Fruit fly (Drosophila melanogaster) whole organism, embryonic: ENCODE results near the gene Syx8.

Experiments used
- ATbp ChIP-seq: fragments of 200-800 bp; sonication (Bioruptor generic); optimal IDR thresholded peaks from 2 replicates; lab custom pipeline; 2017; ENCODE audit warnings: missing biosample characterization, mild to moderate bottlenecking, missing genetic modification characterization, missing genetic modification reagents
- CG11695 ChIP-seq: fragments of 200-800 bp; sonication (Bioruptor generic); IDR thresholded peaks from 3 replicates; pipeline ENCODE4 v1.3.6; 2022; ENCODE audit warnings: missing biosample characterization, missing genetic modification characterization
- CG14441 ChIP-seq: fragments of 200-800 bp; sonication (Bioruptor generic); IDR thresholded peaks from 2 replicates; pipeline ENCODE4 v1.3.6; 2022; ENCODE audit warnings: missing biosample characterization, missing genetic modification characterization
- CG15073 ChIP-seq: fragments of 200-800 bp; sonication (Bioruptor generic); optimal IDR thresholded peaks from 2 replicates; lab custom pipeline; 2016; ENCODE audit warnings: missing biosample characterization, missing genetic modification characterization
- CG15269 ChIP-seq: fragments of 200-800 bp; sonication (Bioruptor generic); optimal IDR thresholded peaks from 2 replicates; lab custom pipeline; 2018; ENCODE audit warnings: missing biosample characterization, mild to moderate bottlenecking, missing genetic modification characterization, moderate library complexity
- CG16779 ChIP-seq: fragments of 200-800 bp; sonication (Bioruptor generic); IDR thresholded peaks from 2 replicates; pipeline ENCODE4 v1.3.6; 2022; ENCODE audit warnings: missing biosample characterization, missing genetic modification characterization
- CG17568 ChIP-seq: fragments of 200-800 bp; sonication (Bioruptor generic); optimal IDR thresholded peaks from 2 replicates; lab custom pipeline; 2018; ENCODE audit warnings: missing biosample characterization, mild to moderate bottlenecking, missing genetic modification characterization, moderate library complexity
- CG18262 ChIP-seq: fragments of 200-800 bp; optimal IDR thresholded peaks from 3 replicates; lab custom pipeline; 2019; ENCODE audit warnings: missing biosample characterization, mild to moderate bottlenecking, missing genetic modification characterization, moderate library complexity
- CG2875 ChIP-seq: fragments of 200-800 bp; sonication (Bioruptor generic); optimal IDR thresholded peaks from 2 replicates; lab custom pipeline; 2017; ENCODE audit warnings: missing biosample characterization, mild to moderate bottlenecking, missing genetic modification characterization, missing genetic modification reagents
- CG30431 ChIP-seq: fragments of 200-800 bp; sonication (Bioruptor generic); optimal IDR thresholded peaks from 2 replicates; lab custom pipeline; 2017; ENCODE audit warnings: missing biosample characterization, missing genetic modification characterization
- CG34224 ChIP-seq: fragments of 200-800 bp; sonication (Bioruptor generic); IDR thresholded peaks from 3 replicates; pipeline ENCODE4 v1.3.6; 2022; ENCODE audit warnings: missing biosample characterization, missing genetic modification characterization; ENCODE audit not compliant: partially characterized antibody
- CG4360 ChIP-seq: fragments of 200-800 bp; sonication (Bioruptor generic); IDR thresholded peaks from 2 replicates; pipeline ENCODE4 v1.3.6; 2022; ENCODE audit warnings: missing biosample characterization, missing genetic modification characterization
- CG4424 ChIP-seq: fragments of 200-800 bp; sonication (Bioruptor generic); optimal IDR thresholded peaks from 3 replicates; lab custom pipeline; 2016; ENCODE audit warnings: missing biosample characterization, missing genetic modification characterization
- CG4707 ChIP-seq: fragments of 200-800 bp; sonication (Bioruptor generic); optimal IDR thresholded peaks from 2 replicates; lab custom pipeline; 2018; ENCODE audit warnings: missing biosample characterization, mild to moderate bottlenecking, missing genetic modification characterization, moderate library complexity
- CG6654 ChIP-seq: fragments of 200-800 bp; sonication (Bioruptor generic); optimal IDR thresholded peaks from 2 replicates; lab custom pipeline; 2017; ENCODE audit warnings: missing biosample characterization, mild to moderate bottlenecking, missing genetic modification characterization
- CG7745 ChIP-seq: fragments of 200-800 bp; sonication (Bioruptor generic); optimal IDR thresholded peaks from 2 replicates; lab custom pipeline; 2018; ENCODE audit warnings: missing biosample characterization, mild to moderate bottlenecking, missing genetic modification characterization, moderate library complexity
- D ChIP-seq, 2 experiments: fragments of 200-800 bp in 1 of 2; fragments of >200 bp in 1 of 2; sonication (Bioruptor generic) in 1 of 2; optimal IDR thresholded peaks; 2 replicates in 1 of 2; 3 replicates in 1 of 2; lab custom pipeline; 2017; ENCODE audit warnings: mild to moderate bottlenecking in 1 of 2, missing biosample characterization in 1 of 2, missing genetic modification characterization in 1 of 2, missing genetic modification reagents in 1 of 2
- D19A ChIP-seq: fragments of 200-800 bp; optimal IDR thresholded peaks from 3 replicates; lab custom pipeline; 2019; ENCODE audit warnings: missing biosample characterization, mild to moderate bottlenecking, missing genetic modification characterization, moderate library complexity
- GATAe ChIP-seq: fragments of 200-800 bp; sonication (Bioruptor generic); conservative IDR thresholded peaks from 2 replicates; pipeline ENCODE4 v1.3.6; 2022; ENCODE audit warnings: missing biosample characterization, missing genetic modification characterization
- H2.0 ChIP-seq: fragments of 200-800 bp; sonication (Bioruptor generic); IDR thresholded peaks from 2 replicates; pipeline ENCODE4 v1.3.6; 2022; ENCODE audit warnings: missing biosample characterization, missing genetic modification characterization
- HLH3B ChIP-seq: fragments of 200-800 bp; sonication (Bioruptor generic); IDR thresholded peaks from 2 replicates; pipeline ENCODE4 v1.3.6; 2022; ENCODE audit warnings: missing biosample characterization, missing genetic modification characterization
- HmgD ChIP-seq: fragments of 200-800 bp; sonication (Bioruptor generic); optimal IDR thresholded peaks from 3 replicates; lab custom pipeline; 2016; ENCODE audit warnings: missing biosample characterization, missing genetic modification characterization
- Jarid2 ChIP-seq: fragments of 200-800 bp; sonication (Bioruptor generic); optimal IDR thresholded peaks from 3 replicates; lab custom pipeline; 2017; ENCODE audit warnings: mild to moderate bottlenecking, missing biosample characterization, missing genetic modification reagents, missing genetic modification characterization
- MTF-1 ChIP-seq: fragments of 200-800 bp; sonication (Bioruptor generic); optimal IDR thresholded peaks from 2 replicates; lab custom pipeline; 2018; ENCODE audit warnings: missing biosample characterization, mild to moderate bottlenecking, missing genetic modification characterization, borderline replicate concordance
- NFAT ChIP-seq: fragments of 200-800 bp; sonication (Bioruptor generic); IDR thresholded peaks from 2 replicates; pipeline ENCODE4 v1.3.6; 2022; ENCODE audit warnings: missing biosample characterization, missing genetic modification characterization
- Opbp ChIP-seq: fragments of 200-800 bp; sonication (Bioruptor generic); IDR thresholded peaks from 3 replicates; pipeline ENCODE4 v1.3.6; 2022; ENCODE audit warnings: missing biosample characterization, missing genetic modification characterization; ENCODE audit not compliant: partially characterized antibody
- Spps ChIP-seq: fragments of 200-800 bp; sonication (Bioruptor generic); optimal IDR thresholded peaks from 2 replicates; lab custom pipeline; 2018; ENCODE audit warnings: missing biosample characterization, mild to moderate bottlenecking, missing genetic modification characterization
- Sry-β ChIP-seq: fragments of 200-800 bp; sonication (Bioruptor generic); optimal IDR thresholded peaks from 2 replicates; lab custom pipeline; 2018; ENCODE audit warnings: missing biosample characterization, mild to moderate bottlenecking, missing genetic modification characterization, moderate library complexity
- Ssrp ChIP-seq: fragments of 200-800 bp; sonication (Bioruptor generic); optimal IDR thresholded peaks from 2 replicates; lab custom pipeline; 2018; ENCODE audit warnings: missing biosample characterization, mild to moderate bottlenecking, missing genetic modification characterization, moderate library complexity
- Tbp ChIP-seq: fragments of >200 bp; optimal IDR thresholded peaks from 2 replicates; lab custom pipeline; 2018; ENCODE audit warnings: missing biosample characterization, missing genetic modification characterization
- ac ChIP-seq: fragments of 200-800 bp; sonication (Bioruptor generic); optimal IDR thresholded peaks from 3 replicates; lab custom pipeline; 2017; ENCODE audit warnings: missing biosample characterization, mild to moderate bottlenecking, missing genetic modification characterization
- bsh ChIP-seq, 2 experiments: fragments of 200-800 bp; sonication (Bioruptor generic); optimal IDR thresholded peaks; 2 replicates each; lab custom pipeline; 2017 to 2018; ENCODE audit warnings: mild to moderate bottlenecking in 2 of 2, missing biosample characterization in 2 of 2, missing genetic modification characterization in 2 of 2, moderate library complexity in 1 of 2
- cad ChIP-seq: fragments of >200 bp; optimal IDR thresholded peaks from 2 replicates; lab custom pipeline; 2017; ENCODE audit warnings: missing biosample characterization, missing genetic modification characterization
- chinmo ChIP-seq: fragments of 200-800 bp; sonication (Bioruptor generic); IDR thresholded peaks from 4 replicates; pipeline ENCODE4 v1.3.6; 2022; ENCODE audit warnings: missing biosample characterization, missing genetic modification characterization; ENCODE audit not compliant: partially characterized antibody
- crp ChIP-seq, 2 experiments: fragments of 200-800 bp; sonication (Bioruptor generic); optimal IDR thresholded peaks; 2 replicates in 1 of 2; 3 replicates in 1 of 2; lab custom pipeline; 2017; ENCODE audit warnings: missing biosample characterization in 2 of 2, missing genetic modification characterization in 2 of 2, mild to moderate bottlenecking in 1 of 2, moderate library complexity in 1 of 2
- da ChIP-seq: fragments of 200-800 bp; sonication (Bioruptor generic); optimal IDR thresholded peaks from 2 replicates; lab custom pipeline; 2016; ENCODE audit warnings: missing biosample characterization, missing genetic modification characterization
- dan ChIP-seq: fragments of 200-800 bp; sonication (Bioruptor generic); IDR thresholded peaks from 2 replicates; pipeline ENCODE4 v1.3.6; 2022; ENCODE audit warnings: missing biosample characterization, missing genetic modification characterization
- disco-r ChIP-seq: fragments of 200-800 bp; sonication (Bioruptor generic); optimal IDR thresholded peaks from 2 replicates; lab custom pipeline; 2016; ENCODE audit warnings: missing biosample characterization, missing genetic modification characterization
- ewg ChIP-seq: fragments of 200-800 bp; sonication (Bioruptor generic); optimal IDR thresholded peaks from 3 replicates; lab custom pipeline; 2017; ENCODE audit warnings: mild to moderate bottlenecking, missing biosample characterization, missing genetic modification reagents, missing genetic modification characterization
- fd64A ChIP-seq: fragments of 200-800 bp; sonication (Bioruptor generic); optimal IDR thresholded peaks from 3 replicates; lab custom pipeline; 2018; ENCODE audit warnings: missing biosample characterization, mild to moderate bottlenecking, missing genetic modification characterization
- gsb-n ChIP-seq: fragments of 200-800 bp; sonication (Bioruptor generic); optimal IDR thresholded peaks from 3 replicates; lab custom pipeline; 2018; ENCODE audit warnings: missing biosample characterization, mild to moderate bottlenecking, missing genetic modification characterization
- hbn ChIP-seq: fragments of 200-800 bp; sonication (Bioruptor generic); IDR thresholded peaks from 2 replicates; pipeline ENCODE4 v1.3.6; 2022; ENCODE audit warnings: missing biosample characterization, missing genetic modification characterization; ENCODE audit not compliant: partially characterized antibody
- lbe ChIP-seq: fragments of 200-800 bp; sonication (Bioruptor generic); optimal IDR thresholded peaks from 2 replicates; lab custom pipeline; 2016; ENCODE audit warnings: missing biosample characterization, mild to moderate bottlenecking, missing genetic modification characterization
- otp ChIP-seq: fragments of 200-800 bp; sonication (Bioruptor generic); IDR thresholded peaks from 3 replicates; pipeline ENCODE4, ENCODE4 v1.3.6; 2022; ENCODE audit warnings: missing biosample characterization, missing genetic modification characterization
- pb ChIP-seq: fragments of 200-800 bp; sonication (Bioruptor generic); optimal IDR thresholded peaks from 3 replicates; lab custom pipeline; 2016; ENCODE audit warnings: missing biosample characterization, missing genetic modification characterization
- psq ChIP-seq: fragments of 200-800 bp; sonication (Bioruptor generic); optimal IDR thresholded peaks from 2 replicates; lab custom pipeline; 2017; ENCODE audit warnings: missing biosample characterization, missing genetic modification characterization
- seq ChIP-seq: fragments of 200-800 bp; sonication (Bioruptor generic); IDR thresholded peaks from 2 replicates; pipeline ENCODE4 v1.3.6; 2022; ENCODE audit warnings: missing biosample characterization, missing genetic modification characterization
- sim ChIP-seq: fragments of 200-800 bp; sonication (Bioruptor generic); IDR thresholded peaks from 2 replicates; pipeline ENCODE4 v1.3.6; 2022; ENCODE audit warnings: missing biosample characterization, missing genetic modification characterization
- sima ChIP-seq: fragments of 200-800 bp; sonication (Bioruptor generic); optimal IDR thresholded peaks from 2 replicates; lab custom pipeline; 2016; ENCODE audit warnings: missing biosample characterization, missing genetic modification characterization
- twi ChIP-seq: fragments of 200-800 bp; optimal IDR thresholded peaks from 2 replicates; lab custom pipeline; 2019; ENCODE audit warnings: missing biosample characterization, mild to moderate bottlenecking, missing genetic modification characterization, moderate library complexity

The Syx8 gene

DNA sequence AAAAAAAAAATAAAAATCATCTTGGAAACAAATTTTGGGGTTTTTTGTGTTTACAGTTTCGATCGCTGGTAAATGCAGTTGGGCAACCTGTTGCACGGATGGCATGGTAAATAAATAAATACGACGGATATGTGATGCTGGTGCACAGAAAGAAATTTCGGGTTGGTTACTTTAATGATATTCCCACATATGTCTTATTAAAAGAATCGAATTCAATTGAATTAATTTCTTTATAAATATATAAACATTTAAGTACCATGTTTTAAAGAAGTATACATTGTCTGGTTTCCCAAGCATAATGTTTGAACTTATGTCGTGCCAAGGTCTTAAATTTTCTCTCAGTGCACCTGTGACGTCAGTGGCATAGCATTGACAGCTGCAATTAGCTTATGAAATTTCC is 19.4 kb downstream of the Syx8 start (continued):
- TF ChIP-seq CG6654 (GFP tag; lab: Kevin White, UChicago), result peak; percentile 19
- no peak for TF ChIP-seq psq (GFP tag; lab: Kevin White, UChicago)
- TF ChIP-seq sima (GFP tag; lab: Kevin White, UChicago), result no peak
- TF ChIP-seq HLH3B, result peak; percentile 67
- peak; percentile 61 for TF ChIP-seq gsb-n (tag; lab: Kevin White, UChicago)
- no peak for TF ChIP-seq Tbp (GFP tag; lab: Kevin White, UChicago)
- 0 out of 3 replicates have a peak, but pooled peaks have one; percentile 19 for TF ChIP-seq CG11695 (GFP tag; lab: Robert Waterston, UW)
- peak; percentile 45 for TF ChIP-seq Spps
- TF ChIP-seq chinmo (GFP tag; lab: Robert Waterston, UW), result no peak
- no peak for TF ChIP-seq da (GFP tag; lab: Kevin White, UChicago)
- no peak for TF ChIP-seq CG15073 (GFP tag; lab: Kevin White, UChicago)
- TF ChIP-seq dan, result no peak
- peak; percentile 28 for TF ChIP-seq MTF-1 (GFP tag; lab: Kevin White, UChicago)
- TF ChIP-seq CG30431 (GFP tag; lab: Kevin White, UChicago), result no peak
- no peak for TF ChIP-seq crp (GFP tag; optimal IDR thresholded peaks at IDR 0.05; lab: Kevin White, UChicago)
- TF ChIP-seq ewg (GFP tag; lab: Kevin White, UChicago), result peak; percentile 70
- peak; percentile 60; the same call in 1 of the 2 replicates for TF ChIP-seq seq (GFP tag; lab: Robert Waterston, UW)
- TF ChIP-seq Ssrp (tag; lab: Kevin White, UChicago), result peak; percentile 72
- peak; percentile 37; the same call in 1 of the 2 replicates for TF ChIP-seq CG4360 (GFP tag; lab: Robert Waterston, UW)
- no peak for TF ChIP-seq Opbp (GFP tag; lab: Robert Waterston, UW)
- peak; percentile 69 for TF ChIP-seq ATbp (GFP tag; lab: Kevin White, UChicago)
- TF ChIP-seq CG15269 (tag; lab: Kevin White, UChicago), result peak; percentile 71
- no peak for TF ChIP-seq NFAT (GFP tag; lab: Robert Waterston, UW)
- no peak for TF ChIP-seq ac (GFP tag; lab: Kevin White, UChicago)
- peak; percentile 12 for TF ChIP-seq CG17568 (GFP tag; lab: Kevin White, UChicago)
- TF ChIP-seq cad (GFP tag; lab: Kevin White, UChicago), result no peak
- no peak for TF ChIP-seq hbn (GFP tag; lab: Robert Waterston, UW)
- TF ChIP-seq Sry-β (GFP tag; lab: Kevin White, UChicago), result no peak
- no peak for TF ChIP-seq sim (GFP tag; lab: Robert Waterston, UW)
- peak in 1 of 2 experiments; percentile 84 for TF ChIP-seq bsh (GFP tag; optimal IDR thresholded peaks at IDR 0.05; lab: Kevin White, UChicago)
- peak; percentile 68 for TF ChIP-seq D19A
- TF ChIP-seq H2.0, result peak; percentile 43; the same call in 1 of the 2 replicates
- no peak for TF ChIP-seq pb (GFP tag; lab: Kevin White, UChicago)
- peak; percentile 55; the same call in 2 of the 3 replicates for TF ChIP-seq otp (GFP tag; lab: Robert Waterston, UW)
- TF ChIP-seq lbe (GFP tag; lab: Kevin White, UChicago), result no peak
- TF ChIP-seq CG34224, result no peak
- no peak for TF ChIP-seq CG7745
- TF ChIP-seq disco-r (GFP tag; lab: Kevin White, UChicago), result no peak
- peak; percentile 65 for TF ChIP-seq CG4424 (GFP tag; lab: Kevin White, UChicago)
- TF ChIP-seq D (optimal IDR thresholded peaks at IDR 0.05; lab: Kevin White, UChicago), result no peak
- TF ChIP-seq D (GFP tag; optimal IDR thresholded peaks at IDR 0.05; lab: Kevin White, UChicago), result peak; percentile 72
- TF ChIP-seq fd64A (GFP tag; lab: Kevin White, UChicago), result peak; percentile 77
- no peak for TF ChIP-seq HmgD
- TF ChIP-seq CG4707 (GFP tag; lab: Kevin White, UChicago), result peak; percentile 34
- peak; percentile 47 for TF ChIP-seq twi
- TF ChIP-seq CG18262, result peak; percentile 77
- 0 out of 2 replicates have a peak, but pooled peaks have one; percentile 52 for TF ChIP-seq CG14441
- TF ChIP-seq CG16779 (GFP tag; lab: Robert Waterston, UW), result no peak
- peak; percentile 1 for TF ChIP-seq Jarid2
- no peak for TF ChIP-seq GATAe
- peak; percentile 50 for TF ChIP-seq CG2875 (GFP tag; lab: Kevin White, UChicago)
